Worm (Caenorhabditis elegans) whole organism, L4 larva: Measurements from ENCODE around the gene C55C3.4.

Source experiments
- jun-1 ChIP-seq: fragments of 150-350 bp; optimal IDR thresholded peaks from 2 replicates; lab custom pipeline; 2014; ENCODE audit warnings: missing biosample characterization, missing genetic modification reagents, missing genetic modification characterization
- unc-62 ChIP-seq, 3 experiments: fragments of 150-350 bp in 1 of 3; sonication (generic microtip); optimal IDR thresholded peaks in 2 of 3; peaks in 1 of 3; 1 replicate in 1 of 3; 2 replicates in 2 of 3; lab custom pipeline; 2014 to 2017; ENCODE audit warnings: missing biosample characterization in 3 of 3, missing genetic modification characterization in 3 of 3, missing genetic modification reagents in 3 of 3, missing genotype in 1 of 3

- no peak for TF ChIP-seq jun-1 (tag; lab: Kevin White, UChicago)
- TF ChIP-seq unc-62 (GFP tag; optimal IDR thresholded peaks at IDR 0.05 in 1 of 2; lab: Kevin White, UChicago), result peak in 1 of 2 experiments; percentile 24
- TF ChIP-seq unc-62 (tag; optimal IDR thresholded peaks at IDR 0.05; lab: Kevin White, UChicago), result no peak
Observed at ce11 chrIV:5665353-5665918, 12.5 kb downstream of the C55C3.4 start.
